Fruit fly (Drosophila melanogaster) whole organism, embryonic: ENCODE measurements around the gene wuho.

Experiments used
- CG10543 ChIP-seq: fragments of 200-800 bp; sonication (Bioruptor generic); optimal IDR thresholded peaks from 3 replicates; lab custom pipeline; 2017; ENCODE audit warnings: missing biosample characterization, mild to moderate bottlenecking, missing genetic modification characterization, moderate library complexity
- CG11456 ChIP-seq: fragments of 200-800 bp; sonication (Bioruptor generic); IDR thresholded peaks from 3 replicates; pipeline ENCODE4 v1.3.6; 2022; ENCODE audit warnings: missing biosample characterization, missing genetic modification characterization
- CG11695 ChIP-seq: fragments of 200-800 bp; sonication (Bioruptor generic); IDR thresholded peaks from 3 replicates; pipeline ENCODE4 v1.3.6; 2022; ENCODE audit warnings: missing biosample characterization, missing genetic modification characterization
- CG1603 ChIP-seq: fragments of 200-800 bp; sonication (Bioruptor generic); optimal IDR thresholded peaks from 2 replicates; lab custom pipeline; 2019; ENCODE audit warnings: missing biosample characterization, mild to moderate bottlenecking, missing genetic modification characterization, moderate library complexity
- CG1647 ChIP-seq: fragments of 200-800 bp; sonication (Bioruptor generic); optimal IDR thresholded peaks from 3 replicates; lab custom pipeline; 2016; ENCODE audit warnings: missing biosample characterization, missing genetic modification characterization
- CG18262 ChIP-seq: fragments of 200-800 bp; optimal IDR thresholded peaks from 3 replicates; lab custom pipeline; 2019; ENCODE audit warnings: missing biosample characterization, mild to moderate bottlenecking, missing genetic modification characterization, moderate library complexity
- CG18476 ChIP-seq: fragments of 200-800 bp; sonication (Bioruptor generic); optimal IDR thresholded peaks from 2 replicates; lab custom pipeline; 2016; ENCODE audit warnings: missing biosample characterization, mild to moderate bottlenecking, missing genetic modification characterization
- CG2120 ChIP-seq: fragments of 200-800 bp; sonication (Bioruptor generic); optimal IDR thresholded peaks from 3 replicates; lab custom pipeline; 2016; ENCODE audit warnings: missing biosample characterization, missing genetic modification characterization
- CG2202 ChIP-seq: fragments of 200-800 bp; sonication (Bioruptor generic); optimal IDR thresholded peaks from 2 replicates; lab custom pipeline; 2018; ENCODE audit warnings: missing biosample characterization, mild to moderate bottlenecking, missing genetic modification characterization
- CG31365 ChIP-seq: fragments of 200-800 bp; sonication (Bioruptor generic); optimal IDR thresholded peaks from 2 replicates; lab custom pipeline; 2018; ENCODE audit warnings: missing biosample characterization, mild to moderate bottlenecking, missing genetic modification characterization
- CG33557 ChIP-seq: fragments of 200-800 bp; sonication (Bioruptor generic); optimal IDR thresholded peaks from 2 replicates; lab custom pipeline; 2019; ENCODE audit warnings: missing biosample characterization, mild to moderate bottlenecking, missing genetic modification characterization, moderate library complexity
- CG4282 ChIP-seq: fragments of 200-800 bp; sonication (Bioruptor generic); optimal IDR thresholded peaks from 2 replicates; lab custom pipeline; 2016; ENCODE audit warnings: missing biosample characterization, missing genetic modification characterization
- CG6175 ChIP-seq: fragments of 200-800 bp; sonication (Bioruptor generic); IDR thresholded peaks from 3 replicates; pipeline ENCODE4 v1.3.6; 2022; ENCODE audit warnings: missing biosample characterization, missing genetic modification characterization
- CG6813 ChIP-seq: fragments of 200-800 bp; sonication (Bioruptor generic); optimal IDR thresholded peaks from 2 replicates; lab custom pipeline; 2017; ENCODE audit warnings: missing biosample characterization, missing genetic modification characterization, mild to moderate bottlenecking, moderate library complexity, missing genetic modification reagents
- CG8478 ChIP-seq: fragments of >200 bp; optimal IDR thresholded peaks from 2 replicates; lab custom pipeline; 2018
- CG8944 ChIP-seq: fragments of 200-800 bp; sonication (Bioruptor generic); optimal IDR thresholded peaks from 3 replicates; lab custom pipeline; 2016; ENCODE audit warnings: missing biosample characterization, missing genetic modification characterization
- CG9609 ChIP-seq: fragments of 200-800 bp; sonication (Bioruptor generic); optimal IDR thresholded peaks from 3 replicates; lab custom pipeline; 2016; ENCODE audit warnings: missing biosample characterization, missing genetic modification characterization
- CG9797 ChIP-seq: fragments of 200-800 bp; sonication (Bioruptor generic); optimal IDR thresholded peaks from 3 replicates; lab custom pipeline; 2018; ENCODE audit warnings: missing biosample characterization, mild to moderate bottlenecking, missing genetic modification characterization
- CHES-1-like ChIP-seq: fragments of 200-800 bp; sonication (Bioruptor generic); optimal IDR thresholded peaks from 2 replicates; lab custom pipeline; 2016; ENCODE audit warnings: missing biosample characterization, missing genetic modification characterization
- CTCF ChIP-seq: fragments of 200-800 bp; sonication (Bioruptor generic); optimal IDR thresholded peaks from 2 replicates; lab custom pipeline; 2017; ENCODE audit warnings: missing biosample characterization, mild to moderate bottlenecking, missing genetic modification characterization, moderate library complexity
- CkIIα-i1 ChIP-seq: fragments of 200-800 bp; sonication (Bioruptor generic); IDR thresholded peaks from 2 replicates; pipeline ENCODE4 v1.3.6; 2022; ENCODE audit warnings: missing biosample characterization, missing genetic modification characterization
- Dll ChIP-seq: fragments of 200-800 bp; sonication (Bioruptor generic); IDR thresholded peaks from 4 replicates; pipeline ENCODE4 v1.3.6; 2022; ENCODE audit warnings: missing biosample characterization, missing genetic modification characterization; ENCODE audit not compliant: partially characterized antibody
- Doc2 ChIP-seq: fragments of 200-800 bp; sonication (Bioruptor generic); IDR thresholded peaks from 2 replicates; pipeline ENCODE4 v1.3.6; 2022; ENCODE audit warnings: missing biosample characterization, missing genetic modification characterization
- Ets97D ChIP-seq: fragments of 200-800 bp; sonication (Bioruptor generic); optimal IDR thresholded peaks from 3 replicates; lab custom pipeline; 2016; ENCODE audit warnings: missing biosample characterization, missing genetic modification characterization
- Gug ChIP-seq: fragments of 200-800 bp; sonication (Bioruptor generic); IDR thresholded peaks from 4 replicates; pipeline ENCODE4 v1.3.6; 2022; ENCODE audit warnings: missing biosample characterization, missing genetic modification characterization
- Ptx1 ChIP-seq: fragments of 200-800 bp; sonication (Bioruptor generic); IDR thresholded peaks from 2 replicates; pipeline ENCODE4 v1.3.6; 2022; ENCODE audit warnings: missing biosample characterization, missing genetic modification characterization
- Ravus ChIP-seq: fragments of 200-800 bp; sonication (Bioruptor generic); IDR thresholded peaks from 2 replicates; pipeline ENCODE4 v1.3.6; 2022; ENCODE audit warnings: missing biosample characterization, missing genetic modification characterization
- Rx ChIP-seq: fragments of 200-800 bp; sonication (Bioruptor generic); IDR thresholded peaks from 2 replicates; pipeline ENCODE4 v1.3.6; 2022; ENCODE audit warnings: missing biosample characterization, missing genetic modification characterization
- Sry-δ ChIP-seq: fragments of 200-800 bp; sonication (Bioruptor generic); optimal IDR thresholded peaks from 2 replicates; lab custom pipeline; 2016; ENCODE audit warnings: missing biosample characterization, missing genetic modification characterization
- Xbp1 ChIP-seq: fragments of 200-800 bp; sonication (Bioruptor generic); optimal IDR thresholded peaks from 3 replicates; lab custom pipeline; 2016; ENCODE audit warnings: missing biosample characterization, mild to moderate bottlenecking, missing genetic modification characterization
- YL-1 ChIP-seq: fragments of 200-800 bp; sonication (Bioruptor generic); optimal IDR thresholded peaks from 3 replicates; lab custom pipeline; 2017; ENCODE audit warnings: missing biosample characterization, mild to moderate bottlenecking, missing genetic modification characterization
- bab2 ChIP-seq: fragments of 200-800 bp; sonication (Bioruptor generic); optimal IDR thresholded peaks from 2 replicates; lab custom pipeline; 2016; ENCODE audit warnings: missing biosample characterization, missing genetic modification characterization
- bcd ChIP-seq: fragments of 200-800 bp; sonication (Bioruptor generic); optimal IDR thresholded peaks from 2 replicates; lab custom pipeline; 2017; ENCODE audit warnings: missing biosample characterization, mild to moderate bottlenecking, missing genetic modification characterization
- cad ChIP-seq: fragments of >200 bp; optimal IDR thresholded peaks from 2 replicates; lab custom pipeline; 2017; ENCODE audit warnings: missing biosample characterization, missing genetic modification characterization
- chif ChIP-seq, 2 experiments: fragments of 200-800 bp; sonication (Bioruptor generic); optimal IDR thresholded peaks; 3 replicates each; lab custom pipeline; 2016; ENCODE audit warnings: missing biosample characterization in 2 of 2, missing genetic modification characterization in 2 of 2
- danr ChIP-seq: fragments of 200-800 bp; sonication (Bioruptor generic); IDR thresholded peaks from 2 replicates; pipeline ENCODE4 v1.3.6; 2022; ENCODE audit warnings: missing biosample characterization, missing genetic modification characterization
- disco-r ChIP-seq: fragments of 200-800 bp; sonication (Bioruptor generic); optimal IDR thresholded peaks from 2 replicates; lab custom pipeline; 2016; ENCODE audit warnings: missing biosample characterization, missing genetic modification characterization
- en ChIP-seq: fragments of 200-800 bp; sonication (Bioruptor generic); optimal IDR thresholded peaks from 2 replicates; lab custom pipeline; 2016; ENCODE audit warnings: missing biosample characterization, missing genetic modification characterization
- fd3F ChIP-seq: fragments of 200-800 bp; sonication (Bioruptor generic); optimal IDR thresholded peaks from 2 replicates; lab custom pipeline; 2018; ENCODE audit warnings: missing biosample characterization, mild to moderate bottlenecking, missing genetic modification characterization, moderate library complexity
- fru ChIP-seq: fragments of >200 bp; optimal IDR thresholded peaks from 2 replicates; lab custom pipeline; 2017
- jumu ChIP-seq: fragments of 200-800 bp; sonication (Bioruptor generic); optimal IDR thresholded peaks from 3 replicates; lab custom pipeline; 2016; ENCODE audit warnings: missing biosample characterization, missing genetic modification characterization
- kah ChIP-seq: fragments of 200-800 bp; sonication (Bioruptor generic); optimal IDR thresholded peaks from 2 replicates; lab custom pipeline; 2018; ENCODE audit warnings: missing biosample characterization, mild to moderate bottlenecking, missing genetic modification characterization
- luna ChIP-seq: fragments of 200-800 bp; sonication (Bioruptor generic); optimal IDR thresholded peaks from 2 replicates; lab custom pipeline; 2016; ENCODE audit warnings: missing biosample characterization, missing genetic modification characterization
- mld ChIP-seq: fragments of 200-800 bp; sonication (Bioruptor generic); IDR thresholded peaks from 3 replicates; pipeline ENCODE4 v1.3.6; 2022; ENCODE audit warnings: missing biosample characterization, missing genetic modification characterization; ENCODE audit not compliant: partially characterized antibody
- odd ChIP-seq: fragments of 200-800 bp; sonication (Bioruptor generic); optimal IDR thresholded peaks from 2 replicates; lab custom pipeline; 2017; ENCODE audit warnings: missing biosample characterization, mild to moderate bottlenecking, missing genetic modification characterization
- onecut ChIP-seq: fragments of 200-800 bp; sonication (Bioruptor generic); IDR thresholded peaks from 2 replicates; pipeline ENCODE4 v1.3.6; 2022; ENCODE audit warnings: missing biosample characterization, missing genetic modification characterization
- prd ChIP-seq, 3 experiments: fragments of >200 bp in 2 of 3; fragments of 200-800 bp in 1 of 3; sonication (Bioruptor generic) in 1 of 3; optimal IDR thresholded peaks in 2 of 3; IDR thresholded peaks in 1 of 3; 2 replicates in 2 of 3; 3 replicates in 1 of 3; pipeline versions ENCODE4 v1.3.6 to Lab custom; 2017 to 2022; ENCODE audit warnings: missing biosample characterization in 1 of 3, missing genetic modification characterization in 1 of 3
- ranshi ChIP-seq: fragments of 200-800 bp; sonication (Bioruptor generic); IDR thresholded peaks from 2 replicates; pipeline ENCODE4 v1.3.6; 2022; ENCODE audit warnings: missing biosample characterization, missing genetic modification characterization
- sens-2 ChIP-seq: fragments of 200-800 bp; sonication (Bioruptor generic); IDR thresholded peaks from 2 replicates; pipeline ENCODE4 v1.3.6; 2022; ENCODE audit warnings: missing biosample characterization, missing genetic modification characterization
- slp2 ChIP-seq: fragments of 200-800 bp; sonication (Bioruptor generic); optimal IDR thresholded peaks from 2 replicates; lab custom pipeline; 2016; ENCODE audit warnings: missing biosample characterization, missing genetic modification characterization
- stc ChIP-seq: fragments of 200-800 bp; sonication (Bioruptor generic); IDR thresholded peaks from 2 replicates; pipeline ENCODE4 v1.3.6; 2022; ENCODE audit warnings: missing biosample characterization, missing genetic modification characterization
- wek ChIP-seq: fragments of 200-800 bp; sonication (Bioruptor generic); optimal IDR thresholded peaks from 3 replicates; lab custom pipeline; 2018; ENCODE audit warnings: missing biosample characterization, mild to moderate bottlenecking, missing genetic modification characterization, moderate library complexity

The wuho gene

dm6 chrX:6263614-6264130, 24.2 kb upstream of the wuho start (continued):
- no peak for TF ChIP-seq Doc2 (GFP tag; lab: Robert Waterston, UW)
- peak; percentile 49 for TF ChIP-seq CG9609 (GFP tag; lab: Kevin White, UChicago)
- TF ChIP-seq CG31365 (tag; lab: Kevin White, UChicago), result peak; percentile 51
- no peak for TF ChIP-seq disco-r (GFP tag; lab: Kevin White, UChicago)
- TF ChIP-seq Dll (GFP tag; lab: Robert Waterston, UW), result no peak
- TF ChIP-seq onecut (GFP tag; lab: Robert Waterston, UW), result peak; percentile 48
- peak; percentile 59 for TF ChIP-seq CG1647 (GFP tag; lab: Kevin White, UChicago)
- TF ChIP-seq en (GFP tag; lab: Kevin White, UChicago), result no peak
- peak; percentile 12 for TF ChIP-seq Ets97D (GFP tag; lab: Kevin White, UChicago)
- peak; percentile 64; the same call in 3 of the 4 replicates for TF ChIP-seq Gug (GFP tag; lab: Robert Waterston, UW)
- no peak for TF ChIP-seq fru (lab: Kevin White, UChicago)
- TF ChIP-seq ranshi (GFP tag; lab: Robert Waterston, UW), result peak; percentile 47; the same call in 1 of the 2 replicates
- TF ChIP-seq Ravus (GFP tag; lab: Robert Waterston, UW), result no peak
- TF ChIP-seq chif (GFP tag; optimal IDR thresholded peaks at IDR 0.05; lab: Kevin White, UChicago), result peak; percentile 22 to 52
- TF ChIP-seq CG4282 (GFP tag; lab: Kevin White, UChicago), result no peak
- peak; percentile 81 for TF ChIP-seq CG18262 (tag; lab: Kevin White, UChicago)
- TF ChIP-seq CG8478 (lab: Kevin White, UChicago), result no peak
- TF ChIP-seq CkIIα-i1 (GFP tag; lab: Robert Waterston, UW), result no peak
- TF ChIP-seq CG1603, result peak; percentile 63
- no peak for TF ChIP-seq mld (GFP tag; lab: Robert Waterston, UW)
- TF ChIP-seq jumu, result no peak
- TF ChIP-seq CG6175, result peak; percentile 45; the same call in 1 of the 3 replicates
- peak; percentile 74 for TF ChIP-seq CG6813 (GFP tag; lab: Kevin White, UChicago)
- TF ChIP-seq CHES-1-like (GFP tag; lab: Kevin White, UChicago), result peak; percentile 13
- TF ChIP-seq CG8944, result no peak
- peak; percentile 59; the same call in 1 of the 2 replicates for TF ChIP-seq danr
- TF ChIP-seq fd3F (GFP tag; lab: Kevin White, UChicago), result peak; percentile 59
- TF ChIP-seq cad, result no peak
- no peak for TF ChIP-seq Sry-δ (GFP tag; lab: Kevin White, UChicago)
- peak; percentile 64 for TF ChIP-seq stc (GFP tag; lab: Robert Waterston, UW)
- TF ChIP-seq CG11695 (GFP tag; lab: Robert Waterston, UW), result peak; percentile 78
- TF ChIP-seq CG18476 (GFP tag; lab: Kevin White, UChicago), result peak; percentile 79
- TF ChIP-seq Ptx1 (GFP tag; lab: Robert Waterston, UW), result peak; percentile 67
- peak; percentile 42 for TF ChIP-seq kah (GFP tag; lab: Kevin White, UChicago)
- TF ChIP-seq odd, result peak; percentile 79
- TF ChIP-seq CG11456 (GFP tag; lab: Robert Waterston, UW), result peak; percentile 71; the same call in 1 of the 3 replicates
- peak; percentile 28; the same call in 1 of the 2 replicates for TF ChIP-seq Rx (GFP tag; lab: Robert Waterston, UW)
- TF ChIP-seq YL-1 (GFP tag; lab: Kevin White, UChicago), result peak; percentile 43
- 0 out of 2 replicates have a peak, but pooled peaks have one; percentile 27 for TF ChIP-seq sens-2
- peak; percentile 14 for TF ChIP-seq CTCF (GFP tag; lab: Kevin White, UChicago)
- no peak for TF ChIP-seq CG9797 (GFP tag; lab: Kevin White, UChicago)
- no peak for TF ChIP-seq luna
- TF ChIP-seq Xbp1 (GFP tag; lab: Kevin White, UChicago), result peak; percentile 60
- peak; percentile 82 for TF ChIP-seq CG2120 (GFP tag; lab: Kevin White, UChicago)
- peak; percentile 86 for TF ChIP-seq CG10543 (GFP tag; lab: Kevin White, UChicago)
- no peak for TF ChIP-seq CG2202
- no peak for TF ChIP-seq CG33557 (GFP tag; lab: Kevin White, UChicago)
- TF ChIP-seq bab2 (GFP tag; lab: Kevin White, UChicago), result peak; percentile 55
- peak; percentile 31 for TF ChIP-seq slp2 (GFP tag; lab: Kevin White, UChicago)
- peak; percentile 20 for TF ChIP-seq wek (GFP tag; lab: Kevin White, UChicago)
- TF ChIP-seq bcd (GFP tag; lab: Kevin White, UChicago), result peak; percentile 84
- TF ChIP-seq prd (optimal IDR thresholded peaks at IDR 0.05; lab: Kevin White, UChicago), result no peak
- TF ChIP-seq prd (GFP tag; IDR thresholded peaks at IDR 0.05; lab: Robert Waterston, UW), result peak; percentile 71
